Worm (Caenorhabditis elegans) whole organism, young adult: Measurements from ENCODE around the gene try-4.
A peak's percentile ranks its signal among the peaks of the same experiment; 100 is the strongest.

ENCODE experiments used
- B0019.2 ChIP-seq: fragments of 200-800 bp; sonication (Bioruptor generic); conservative IDR thresholded peaks from 2 replicates; pipeline ENCODE4 v1.3.6; 2022; ENCODE audit warnings: missing genetic modification reagents, missing genetic modification characterization, missing compliant biosample characterization
- B0336.3 ChIP-seq: fragments of 200-800 bp; sonication (Bioruptor generic); IDR thresholded peaks from 2 replicates; pipeline ENCODE4 v1.3.6; 2022; ENCODE audit warnings: missing genetic modification characterization, missing compliant biosample characterization
- C06A6.2 ChIP-seq: fragments of 200-800 bp; sonication (Bioruptor generic); conservative IDR thresholded peaks from 2 replicates; pipeline ENCODE4 v1.3.6; 2022; ENCODE audit warnings: missing genetic modification characterization, missing compliant biosample characterization
- D2030.7 ChIP-seq: fragments of 200-800 bp; sonication (Bioruptor generic); IDR thresholded peaks from 2 replicates; pipeline ENCODE4 v1.3.6; 2022; ENCODE audit warnings: missing genetic modification reagents, missing genetic modification characterization, missing compliant biosample characterization
- F33H1.4 ChIP-seq: fragments of 200-800 bp; sonication (Bioruptor generic); IDR thresholded peaks from 2 replicates; pipeline ENCODE4 v1.3.6; 2022; ENCODE audit warnings: missing genetic modification reagents, missing genetic modification characterization, missing compliant biosample characterization
- F37B4.10 ChIP-seq: fragments of 200-800 bp; sonication (Bioruptor generic); IDR thresholded peaks from 2 replicates; pipeline ENCODE4 v1.3.6; 2022; ENCODE audit warnings: missing genetic modification characterization, missing compliant biosample characterization
- F39B2.1 ChIP-seq: fragments of 200-800 bp; sonication (Bioruptor generic); IDR thresholded peaks from 2 replicates; pipeline ENCODE4 v1.3.6; 2022; ENCODE audit warnings: missing genetic modification reagents, missing genetic modification characterization, missing compliant biosample characterization
- F57C9.4 ChIP-seq: sonication (generic microtip); optimal IDR thresholded peaks from 2 replicates; lab custom pipeline; 2017; ENCODE audit warnings: mild to moderate bottlenecking, missing genetic modification characterization, missing compliant biosample characterization
- K12H6.12 ChIP-seq: fragments of 200-800 bp; sonication (Bioruptor generic); optimal IDR thresholded peaks from 2 replicates; lab custom pipeline; 2018; ENCODE audit warnings: mild to moderate bottlenecking, missing genetic modification characterization, missing compliant biosample characterization
- Y53F4B.3 ChIP-seq: fragments of 200-800 bp; sonication (Bioruptor generic); IDR thresholded peaks from 2 replicates; pipeline ENCODE4 v1.3.6; 2022; ENCODE audit warnings: missing genetic modification reagents, missing genetic modification characterization, missing compliant biosample characterization
- Y67H2A.10 ChIP-seq: fragments of 200-800 bp; sonication (Bioruptor generic); conservative IDR thresholded peaks from 2 replicates; pipeline ENCODE4 v1.3.6; 2022; ENCODE audit warnings: missing genetic modification reagents, missing genetic modification characterization, missing compliant biosample characterization
- Y79H2A.3 ChIP-seq: fragments of 200-800 bp; sonication (Bioruptor generic); conservative IDR thresholded peaks from 2 replicates; pipeline ENCODE4 v1.3.6; 2022; ENCODE audit warnings: missing genetic modification reagents, missing genetic modification characterization, missing compliant biosample characterization
- aptf-2 ChIP-seq: fragments of 200-800 bp; sonication (Bioruptor generic); conservative IDR thresholded peaks from 2 replicates; pipeline ENCODE4 v1.3.6; 2022; ENCODE audit warnings: missing genetic modification reagents, missing genetic modification characterization, missing compliant biosample characterization
- bed-1 ChIP-seq: fragments of 200-800 bp; sonication (Bioruptor generic); IDR thresholded peaks from 2 replicates; pipeline ENCODE4 v1.3.6; 2022; ENCODE audit warnings: missing genetic modification reagents, missing genetic modification characterization, missing compliant biosample characterization
- ccch-3 ChIP-seq: fragments of 200-800 bp; sonication (Bioruptor generic); optimal IDR thresholded peaks from 2 replicates; lab custom pipeline; 2018; ENCODE audit warnings: mild to moderate bottlenecking, missing genetic modification characterization, missing compliant biosample characterization
- cebp-1 ChIP-seq, 2 experiments: fragments of 200-800 bp in 1 of 2; sonication (Bioruptor generic) in 1 of 2; sonication (generic microtip) in 1 of 2; IDR thresholded peaks in 1 of 2; optimal IDR thresholded peaks in 1 of 2; 2 replicates each; pipeline versions ENCODE4 v1.3.6 to Lab custom; 2017 to 2022; ENCODE audit warnings: missing compliant biosample characterization in 2 of 2, missing genetic modification characterization in 2 of 2, mild to moderate bottlenecking in 1 of 2, missing genetic modification reagents in 1 of 2, moderate library complexity in 1 of 2
- ceh-40 ChIP-seq: fragments of 200-800 bp; sonication (Bioruptor generic); IDR thresholded peaks from 2 replicates; pipeline ENCODE4 v1.3.6; 2022; ENCODE audit warnings: missing genetic modification characterization, missing compliant biosample characterization
- ceh-91 ChIP-seq: fragments of 200-800 bp; sonication (Bioruptor generic); IDR thresholded peaks from 2 replicates; pipeline ENCODE4 v1.3.6; 2022; ENCODE audit warnings: missing genetic modification reagents, missing genetic modification characterization, missing compliant biosample characterization
- chd-7 ChIP-seq: sonication (generic microtip); optimal IDR thresholded peaks from 2 replicates; lab custom pipeline; 2016; ENCODE audit warnings: mild to moderate bottlenecking, missing genetic modification characterization, moderate library complexity, missing compliant biosample characterization
- egrh-3 ChIP-seq: fragments of 200-800 bp; sonication (Bioruptor generic); IDR thresholded peaks from 2 replicates; pipeline ENCODE4 v1.3.6; 2022; ENCODE audit warnings: missing genetic modification reagents, missing genetic modification characterization, missing compliant biosample characterization
- ets-4 ChIP-seq: fragments of 200-800 bp; sonication (Bioruptor generic); optimal IDR thresholded peaks from 2 replicates; lab custom pipeline; 2018; ENCODE audit warnings: mild to moderate bottlenecking, missing genetic modification characterization, missing compliant biosample characterization
- him-1 ChIP-seq: sonication (generic microtip); optimal IDR thresholded peaks from 2 replicates; lab custom pipeline; 2016; ENCODE audit warnings: missing genotype, missing genetic modification reagents, missing genetic modification characterization, missing compliant biosample characterization
- hsf-1 ChIP-seq: fragments of 200-800 bp; sonication (Bioruptor generic); IDR thresholded peaks from 2 replicates; pipeline ENCODE4 v1.3.6; 2022; ENCODE audit warnings: missing genetic modification reagents, missing genetic modification characterization, missing compliant biosample characterization
- lin-35 ChIP-seq, 3 experiments: fragments of 150-350 bp in 2 of 3; sonication (generic microtip) in 1 of 3; optimal IDR thresholded peaks; 2 replicates each; lab custom pipeline; 2014 to 2018; ENCODE audit warnings: missing biosample characterization in 3 of 3, missing genetic modification characterization in 3 of 3, missing genetic modification reagents in 3 of 3
- lsl-1 ChIP-seq: fragments of 200-800 bp; sonication (Bioruptor generic); optimal IDR thresholded peaks from 2 replicates; lab custom pipeline; 2018; ENCODE audit warnings: mild to moderate bottlenecking, missing genetic modification characterization, moderate library complexity, missing compliant biosample characterization
- madf-8 ChIP-seq: fragments of 200-800 bp; sonication (Bioruptor generic); conservative IDR thresholded peaks from 2 replicates; pipeline ENCODE4 v1.3.6; 2022; ENCODE audit warnings: missing genetic modification reagents, missing genetic modification characterization, missing compliant biosample characterization
- mcd-1 ChIP-seq: fragments of 200-800 bp; sonication (Bioruptor generic); IDR thresholded peaks from 2 replicates; pipeline ENCODE4 v1.3.6; 2022; ENCODE audit warnings: missing genetic modification reagents, missing genetic modification characterization, missing compliant biosample characterization
- nfya-1 ChIP-seq: sonication (generic microtip); optimal IDR thresholded peaks from 2 replicates; lab custom pipeline; 2017; ENCODE audit warnings: antibody characterized with exemption, missing compliant biosample characterization, missing genetic modification characterization, borderline replicate concordance; ENCODE audit not compliant: insufficient read depth
- nfyb-1 ChIP-seq: fragments of 200-800 bp; sonication (Bioruptor generic); IDR thresholded peaks from 2 replicates; pipeline ENCODE4 v1.3.6; 2022; ENCODE audit warnings: missing genetic modification reagents, missing genetic modification characterization, missing compliant biosample characterization
- nhr-120 ChIP-seq: fragments of 200-800 bp; sonication (Bioruptor generic); IDR thresholded peaks from 2 replicates; pipeline ENCODE4 v1.3.6; 2022; ENCODE audit warnings: missing genetic modification characterization, missing compliant biosample characterization
- rec-8 ChIP-seq, 2 experiments: sonication (generic microtip); optimal IDR thresholded peaks; 2 replicates each; lab custom pipeline; 2016; ENCODE audit warnings: mild to moderate bottlenecking in 2 of 2, missing genetic modification characterization in 2 of 2, missing genetic modification reagents in 2 of 2, missing genotype in 2 of 2, missing biosample characterization in 1 of 2, missing compliant biosample characterization in 1 of 2, moderate library complexity in 1 of 2
- snpc-3.4 ChIP-seq: sonication (generic microtip); optimal IDR thresholded peaks from 2 replicates; lab custom pipeline; 2017; ENCODE audit warnings: missing genetic modification characterization, mild to moderate bottlenecking, missing compliant biosample characterization, antibody characterized with exemption, moderate library complexity, missing genotype, missing genetic modification reagents
- sptf-2 ChIP-seq: fragments of 200-800 bp; sonication (Bioruptor generic); optimal IDR thresholded peaks from 2 replicates; lab custom pipeline; 2018; ENCODE audit warnings: mild to moderate bottlenecking, missing genetic modification characterization, missing compliant biosample characterization
- zfh-2 ChIP-seq: fragments of 200-800 bp; sonication (Bioruptor generic); conservative IDR thresholded peaks from 2 replicates; pipeline ENCODE4 v1.3.6; 2022; ENCODE audit warnings: missing genetic modification reagents, missing genetic modification characterization, missing compliant biosample characterization
- ztf-18 ChIP-seq: sonication (generic microtip); optimal IDR thresholded peaks from 2 replicates; lab custom pipeline; 2016; ENCODE audit warnings: missing genotype, mild to moderate bottlenecking, missing genetic modification characterization, missing compliant biosample characterization
- ztf-6 ChIP-seq: fragments of 200-800 bp; sonication (Bioruptor generic); IDR thresholded peaks from 2 replicates; pipeline ENCODE4 v1.3.6; 2022; ENCODE audit warnings: missing genetic modification reagents, missing genetic modification characterization, missing compliant biosample characterization

try-4 gene

ce11 chrV:20828820-20829219 lies 32.1 kb downstream of the try-4 start, which contains the start of gene sbt-1 (continued):
- TF ChIP-seq rec-8 (tag; optimal IDR thresholded peaks at IDR 0.05; lab: Kevin White, UChicago) (no peak), B0336.3 (GFP tag; lab: Robert Waterston, UW) (no peak), F57C9.4 (tag; lab: Kevin White, UChicago) (no peak), ceh-40 (GFP tag; lab: Robert Waterston, UW) (no peak), F39B2.1 (GFP tag; lab: Robert Waterston, UW) (no peak), cebp-1 (GFP tag; IDR thresholded peaks at IDR 0.05; lab: Robert Waterston, UW) (no peak), cebp-1 (tag; optimal IDR thresholded peaks at IDR 0.05; lab: Kevin White, UChicago) (no peak), F37B4.10 (GFP tag; lab: Robert Waterston, UW) (no peak), ceh-91 (GFP tag; lab: Robert Waterston, UW) (no peak), mcd-1 (GFP tag; lab: Robert Waterston, UW) (peak; percentile 45; the same call in 1 of the 2 replicates), nfya-1 (tag; lab: Kevin White, UChicago) (no peak), D2030.7 (GFP tag; lab: Robert Waterston, UW) (no peak), F33H1.4 (GFP tag; lab: Robert Waterston, UW) (no peak), zfh-2 (GFP tag; lab: Robert Waterston, UW) (peak; percentile 64), lsl-1 (GFP tag; lab: Kevin White, UChicago) (no peak), B0019.2 (GFP tag; lab: Robert Waterston, UW) (no peak), aptf-2 (GFP tag; lab: Robert Waterston, UW) (no peak), nfyb-1 (no peak), chd-7 (tag; lab: Kevin White, UChicago) (no peak), him-1 (tag; lab: Kevin White, UChicago) (no peak), nhr-120 (GFP tag; lab: Robert Waterston, UW) (no peak), Y53F4B.3 (GFP tag; lab: Robert Waterston, UW) (no peak), egrh-3 (GFP tag; lab: Robert Waterston, UW) (0 out of 2 replicates have a peak, but pooled peaks have one; percentile 7), Y79H2A.3 (GFP tag; lab: Robert Waterston, UW) (no peak), ztf-18 (tag; lab: Kevin White, UChicago) (no peak), sptf-2 (GFP tag; lab: Kevin White, UChicago) (no peak)

- no peak for TF ChIP-seq C06A6.2 (GFP tag; lab: Robert Waterston, UW)
- TF ChIP-seq ztf-6 (GFP tag; lab: Robert Waterston, UW): no peak
- no peak for TF ChIP-seq hsf-1
- TF ChIP-seq lin-35 (GFP tag; optimal IDR thresholded peaks at IDR 0.05; lab: Kevin White, UChicago): no peak
- no peak for TF ChIP-seq bed-1 (GFP tag; lab: Robert Waterston, UW)
- TF ChIP-seq ets-4 (GFP tag; lab: Kevin White, UChicago): no peak
- no peak for TF ChIP-seq snpc-3.4 (tag; lab: Kevin White, UChicago)
Observed at ce11 chrV:20826618-20827017, 34.3 kb downstream of the try-4 start.

- TF ChIP-seq madf-8 (GFP tag; lab: Robert Waterston, UW): no peak
- TF ChIP-seq him-1 (tag; lab: Kevin White, UChicago): no peak
- TF ChIP-seq Y67H2A.10: no peak
- no peak for TF ChIP-seq snpc-3.4 (tag; lab: Kevin White, UChicago)
- no peak for TF ChIP-seq ccch-3
- no peak for TF ChIP-seq K12H6.12 (tag; lab: Kevin White, UChicago)
Observed at ce11 chrV:20824962-20825609, 35.9 kb downstream of the try-4 start, which contains the start of the genes gcy-22 and grl-14. gcy-22 (minus strand) TSS chrV:20825062. grl-14 (plus strand) TSS chrV:20825559.
